Fruit fly (Drosophila melanogaster) whole organism: ENCODE measurements around the gene CG17129.

Experiments
- CG8478 ChIP-seq: fragments of >200 bp; optimal IDR thresholded peaks from 2 replicates; lab custom pipeline; 2018; ENCODE audit warnings: inconsistent platforms
- EcR ChIP-seq, 2 experiments: fragments of >200 bp; optimal IDR thresholded peaks; 2 replicates each; lab custom pipeline; 2017; ENCODE audit warnings: missing biosample characterization in 2 of 2, missing genetic modification characterization in 2 of 2, missing genetic modification reagents in 2 of 2
- pan ChIP-seq: fragments of >200 bp; optimal IDR thresholded peaks from 2 replicates; lab custom pipeline; 2017
- psq ChIP-seq: fragments of >200 bp; optimal IDR thresholded peaks from 2 replicates; lab custom pipeline; 2017
- usp ChIP-seq: fragments of >200 bp; optimal IDR thresholded peaks from 2 replicates; lab custom pipeline; 2017; ENCODE audit warnings: missing biosample characterization, missing genetic modification characterization, mixed read lengths

dm6 chr3L:635529-635928 is 44.6 kb downstream of the CG17129 start:
- TF ChIP-seq EcR (GFP tag; optimal IDR thresholded peaks at IDR 0.05; lab: Kevin White, UChicago) (no peak), pan (lab: Kevin White, UChicago) (no peak), CG8478 (lab: Kevin White, UChicago) (no peak), usp (GFP tag; lab: Kevin White, UChicago) (no peak), psq (lab: Kevin White, UChicago) (no peak)
